Worm (Caenorhabditis elegans): ENCODE results near the gene fnip-2.

- TF ChIP-seq dmd-4 (tag; optimal IDR thresholded peaks at IDR 0.05; ENCODE audit: borderline replicate concordance) (no peak), fkh-10 (GFP tag; optimal IDR thresholded peaks at IDR 0.05) (no peak), hlh-8 (tag; optimal IDR thresholded peaks at IDR 0.05) (no peak), hlh-15 (tag; optimal IDR thresholded peaks at IDR 0.05) (no peak), ceh-31 (tag; optimal IDR thresholded peaks at IDR 0.05) (no peak), ceh-22 (tag; optimal IDR thresholded peaks at IDR 0.05) (no peak), hlh-6 (tag; optimal IDR thresholded peaks at IDR 0.05) (no peak), ets-4 (tag; optimal IDR thresholded peaks at IDR 0.05) (no peak), nhr-11 (tag; optimal IDR thresholded peaks at IDR 0.05) (no peak)
These were observed 61.9 kb downstream of the fnip-2 start for ce11 chrIV:2284462-2285047.

Measured in whole organism, late embryonic.